Worm (Caenorhabditis elegans): ENCODE results near the gene Y54G9A.7.

DNA sequence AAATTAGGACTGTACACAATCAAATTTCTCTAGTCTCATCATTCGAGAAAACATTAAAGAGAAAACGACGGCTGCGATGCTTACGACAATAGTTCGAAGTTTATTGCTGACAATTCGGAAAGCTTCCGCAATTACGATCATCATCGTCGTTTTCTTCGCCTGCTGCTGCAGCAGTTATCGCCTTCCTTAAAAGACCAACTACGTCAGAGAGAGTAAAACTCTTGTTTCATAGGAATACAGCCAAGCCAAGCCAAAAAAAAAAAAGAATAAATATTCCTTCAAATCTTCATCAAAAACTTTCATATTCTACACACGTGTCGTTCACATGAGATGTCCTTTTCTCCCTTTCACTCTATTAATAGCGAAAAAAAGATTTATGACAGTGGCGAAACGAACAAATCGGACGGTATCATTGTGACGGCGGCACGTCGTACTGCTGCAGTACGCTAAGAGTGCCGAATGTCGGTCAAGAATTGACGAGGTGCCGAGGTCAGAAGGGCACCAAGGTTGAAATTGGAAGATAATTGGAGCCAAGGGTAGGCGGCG lies 45.8 kb downstream of the Y54G9A.7 start:
- TF ChIP-seq ama-1 (optimal IDR thresholded peaks at IDR 0.05) (no peak), F13C5.2 (tag; optimal IDR thresholded peaks at IDR 0.05) (no peak), B0310.2 (tag; optimal IDR thresholded peaks at IDR 0.05) (no peak), aly-1 (tag; optimal IDR thresholded peaks at IDR 0.05) (no peak)

All from whole organism, early embryonic.